Fruit fly (Drosophila melanogaster): Measurements from ENCODE around the gene Dd.

The Dd gene

dm6 chrX:21367363-21368072 lies 43.7 kb upstream of the Dd start (continued):
- TF ChIP-seq yki (optimal IDR thresholded peaks at IDR 0.05) (no peak), CG8359 (GFP tag; optimal IDR thresholded peaks at IDR 0.05; ENCODE audit: borderline replicate concordance) (peak; percentile 91), nerfin-1 (tag; optimal IDR thresholded peaks at IDR 0.05) (peak; percentile 97), TFAM (GFP tag; optimal IDR thresholded peaks at IDR 0.05) (peak; percentile 77), NfI (GFP tag; optimal IDR thresholded peaks at IDR 0.05) (peak; percentile 99), sna (GFP tag; IDR thresholded peaks at IDR 0.05; ENCODE audit: partially characterized antibody) (no peak), z (GFP tag; IDR thresholded peaks at IDR 0.05) (peak; percentile 67; the same call in 2 of the 3 replicates), crc (GFP tag; optimal IDR thresholded peaks at IDR 0.05) (peak; percentile 92), CG10431 (GFP tag; optimal IDR thresholded peaks at IDR 0.05) (peak; percentile 94), pho (GFP tag; optimal IDR thresholded peaks at IDR 0.05) (peak; percentile 97), Spps (tag; optimal IDR thresholded peaks at IDR 0.05) (peak; percentile 90), ewg (GFP tag; optimal IDR thresholded peaks at IDR 0.05) (peak; percentile 95), Atf6 (GFP tag; IDR thresholded peaks at IDR 0.05) (peak; percentile 97), Bgb (GFP tag; IDR thresholded peaks at IDR 0.05; ENCODE audit: partially characterized antibody) (no peak), CG12769 (tag; optimal IDR thresholded peaks at IDR 0.05) (peak; percentile 95), caup (GFP tag; optimal IDR thresholded peaks at IDR 0.05; ENCODE audit: severe bottlenecking) (peak; percentile 98), jing (GFP tag; optimal IDR thresholded peaks at IDR 0.05) (peak; percentile 95), Usf (GFP tag; optimal IDR thresholded peaks at IDR 0.05) (peak; percentile 87), CG13123 (GFP tag; optimal IDR thresholded peaks at IDR 0.05) (peak; percentile 89), NK7.1 (GFP tag; optimal IDR thresholded peaks at IDR 0.05) (peak; percentile 93), croc (GFP tag; conservative IDR thresholded peaks at IDR 0.05) (peak; percentile 96), Abd-B (GFP tag; optimal IDR thresholded peaks at IDR 0.05) (peak; percentile 98), CG3995 (GFP tag; optimal IDR thresholded peaks at IDR 0.05) (peak; percentile 80), zen (tag; optimal IDR thresholded peaks at IDR 0.05) (peak; percentile 90), H2.0 (GFP tag; IDR thresholded peaks at IDR 0.05) (peak; percentile 93), stc (GFP tag; IDR thresholded peaks at IDR 0.05) (peak; percentile 96), Rfx (GFP tag; IDR thresholded peaks at IDR 0.05) (peak; percentile 98), CG2120 (GFP tag; optimal IDR thresholded peaks at IDR 0.05) (peak; percentile 99), sug (tag; optimal IDR thresholded peaks at IDR 0.05) (peak; percentile 97), CG11504 (tag; optimal IDR thresholded peaks at IDR 0.05) (peak; percentile 98), sima (GFP tag; optimal IDR thresholded peaks at IDR 0.05) (peak; percentile 85), CG2202 (tag; optimal IDR thresholded peaks at IDR 0.05) (peak; percentile 94), CG9932 (GFP tag; IDR thresholded peaks at IDR 0.05) (peak; percentile 97), exex (tag; optimal IDR thresholded peaks at IDR 0.05) (peak; percentile 92), CG15601 (tag; optimal IDR thresholded peaks at IDR 0.05) (peak; percentile 96), gcm (GFP tag; optimal IDR thresholded peaks at IDR 0.05) (peak; percentile 98), CG9727 (GFP tag; optimal IDR thresholded peaks at IDR 0.05) (peak; percentile 98), eyg (GFP tag; optimal IDR thresholded peaks at IDR 0.05) (peak; percentile 91), CG17328 (GFP tag; IDR thresholded peaks at IDR 0.05) (peak; percentile 93), Lhr (GFP tag; optimal IDR thresholded peaks at IDR 0.05) (peak; percentile 94), D19A (tag; optimal IDR thresholded peaks at IDR 0.05) (peak; percentile 95), CG10565 (GFP tag; optimal IDR thresholded peaks at IDR 0.05) (peak; percentile 63), dan (GFP tag; IDR thresholded peaks at IDR 0.05) (no peak; the same call in none of the 2 replicates), CG15073 (GFP tag; optimal IDR thresholded peaks at IDR 0.05) (peak; percentile 85), CG8478 (optimal IDR thresholded peaks at IDR 0.05) (no peak), Lim3 (GFP tag; IDR thresholded peaks at IDR 0.05) (peak; percentile 90), Pdp1 (GFP tag; optimal IDR thresholded peaks at IDR 0.05) (peak; percentile 93 to 98), ftz-f1 (GFP tag; optimal IDR thresholded peaks at IDR 0.05) (peak; percentile 49), gro (GFP tag; optimal IDR thresholded peaks at IDR 0.05) (peak; percentile 95)

Measured in whole organism, embryonic.